Fruit fly (Drosophila melanogaster) whole organism, embryonic: ENCODE measurements around the gene CG14352.

Source experiments
- ATbp ChIP-seq: fragments of 200-800 bp; sonication (Bioruptor generic); optimal IDR thresholded peaks from 2 replicates; lab custom pipeline; 2017; ENCODE audit warnings: missing biosample characterization, mild to moderate bottlenecking, missing genetic modification characterization, missing genetic modification reagents
- Atf6 ChIP-seq: fragments of 200-800 bp; sonication (Bioruptor generic); IDR thresholded peaks from 2 replicates; pipeline ENCODE4 v1.3.6; 2022; ENCODE audit warnings: missing biosample characterization, missing genetic modification characterization
- Blimp-1 ChIP-seq: fragments of 200-800 bp; sonication (Bioruptor generic); optimal IDR thresholded peaks from 3 replicates; lab custom pipeline; 2018; ENCODE audit warnings: missing biosample characterization, missing genetic modification characterization, mild to moderate bottlenecking, moderate library complexity, missing genetic modification reagents
- CG11085 ChIP-seq: fragments of 200-800 bp; sonication (Bioruptor generic); IDR thresholded peaks from 2 replicates; pipeline ENCODE4 v1.3.6; 2022; ENCODE audit warnings: missing biosample characterization, missing genetic modification characterization
- CG13123 ChIP-seq: fragments of 200-800 bp; sonication (Bioruptor generic); optimal IDR thresholded peaks from 2 replicates; lab custom pipeline; 2016; ENCODE audit warnings: missing biosample characterization, missing genetic modification characterization
- CG1529 ChIP-seq: fragments of 200-800 bp; sonication (Bioruptor generic); optimal IDR thresholded peaks from 3 replicates; lab custom pipeline; 2018; ENCODE audit warnings: missing biosample characterization, missing genetic modification characterization
- CG16815 ChIP-seq: fragments of 200-800 bp; sonication (Bioruptor generic); optimal IDR thresholded peaks from 3 replicates; lab custom pipeline; 2017; ENCODE audit warnings: missing biosample characterization, mild to moderate bottlenecking, missing genetic modification characterization
- CG17359 ChIP-seq: fragments of 200-800 bp; sonication (Bioruptor generic); optimal IDR thresholded peaks from 3 replicates; lab custom pipeline; 2018; ENCODE audit warnings: missing biosample characterization, mild to moderate bottlenecking, missing genetic modification characterization, moderate library complexity
- CG18476 ChIP-seq: fragments of 200-800 bp; sonication (Bioruptor generic); optimal IDR thresholded peaks from 2 replicates; lab custom pipeline; 2016; ENCODE audit warnings: missing biosample characterization, mild to moderate bottlenecking, missing genetic modification characterization
- CG2129 ChIP-seq: fragments of 200-800 bp; sonication (Bioruptor generic); IDR thresholded peaks from 2 replicates; pipeline ENCODE4 v1.3.6; 2022; ENCODE audit warnings: missing biosample characterization, missing genetic modification characterization; ENCODE audit not compliant: partially characterized antibody
- CG30020 ChIP-seq: fragments of 200-800 bp; optimal IDR thresholded peaks from 2 replicates; lab custom pipeline; 2019; ENCODE audit warnings: missing biosample characterization, mild to moderate bottlenecking, missing genetic modification characterization, moderate library complexity
- CG33213 ChIP-seq: fragments of 200-800 bp; sonication (Bioruptor generic); optimal IDR thresholded peaks from 3 replicates; lab custom pipeline; 2016; ENCODE audit warnings: missing biosample characterization, missing genetic modification characterization
- CG4617 ChIP-seq: fragments of 200-800 bp; sonication (Bioruptor generic); optimal IDR thresholded peaks from 3 replicates; lab custom pipeline; 2016; ENCODE audit warnings: missing biosample characterization, missing genetic modification characterization, borderline replicate concordance
- CG7271 ChIP-seq: fragments of 200-800 bp; sonication (Bioruptor generic); optimal IDR thresholded peaks from 2 replicates; lab custom pipeline; 2018; ENCODE audit warnings: missing biosample characterization, mild to moderate bottlenecking, missing genetic modification characterization, moderate library complexity
- CG7963 ChIP-seq: fragments of 200-800 bp; sonication (Bioruptor generic); IDR thresholded peaks from 3 replicates; pipeline ENCODE4 v1.3.6; 2022; ENCODE audit warnings: missing biosample characterization, missing genetic modification characterization; ENCODE audit not compliant: partially characterized antibody
- CG8478 ChIP-seq: fragments of >200 bp; optimal IDR thresholded peaks from 2 replicates; lab custom pipeline; 2018
- CG9817 ChIP-seq: fragments of 200-800 bp; sonication (Bioruptor generic); optimal IDR thresholded peaks from 2 replicates; lab custom pipeline; 2018; ENCODE audit warnings: missing biosample characterization, mild to moderate bottlenecking, missing genetic modification characterization, moderate library complexity
- D19A ChIP-seq: fragments of 200-800 bp; optimal IDR thresholded peaks from 3 replicates; lab custom pipeline; 2019; ENCODE audit warnings: missing biosample characterization, mild to moderate bottlenecking, missing genetic modification characterization, moderate library complexity
- ERR ChIP-seq: fragments of 200-800 bp; sonication (Bioruptor generic); optimal IDR thresholded peaks from 2 replicates; lab custom pipeline; 2016; ENCODE audit warnings: missing biosample characterization, missing genetic modification characterization
- Elba2 ChIP-seq: fragments of 200-800 bp; sonication (Bioruptor generic); optimal IDR thresholded peaks from 3 replicates; lab custom pipeline; 2016; ENCODE audit warnings: missing biosample characterization, missing genetic modification characterization
- H2.0 ChIP-seq: fragments of 200-800 bp; sonication (Bioruptor generic); IDR thresholded peaks from 2 replicates; pipeline ENCODE4 v1.3.6; 2022; ENCODE audit warnings: missing biosample characterization, missing genetic modification characterization
- Lpt ChIP-seq: fragments of >200 bp; optimal IDR thresholded peaks from 2 replicates; lab custom pipeline; 2018; ENCODE audit warnings: missing biosample characterization, missing genetic modification characterization
- NC2β ChIP-seq: fragments of 200-800 bp; sonication (Bioruptor generic); optimal IDR thresholded peaks from 2 replicates; lab custom pipeline; 2016; ENCODE audit warnings: missing biosample characterization, missing genetic modification characterization
- Side ChIP-seq: fragments of 200-800 bp; sonication (Bioruptor generic); optimal IDR thresholded peaks from 2 replicates; lab custom pipeline; 2016; ENCODE audit warnings: missing biosample characterization, missing genetic modification characterization
- Ssrp ChIP-seq: fragments of 200-800 bp; sonication (Bioruptor generic); optimal IDR thresholded peaks from 2 replicates; lab custom pipeline; 2018; ENCODE audit warnings: missing biosample characterization, mild to moderate bottlenecking, missing genetic modification characterization, moderate library complexity
- ac ChIP-seq: fragments of 200-800 bp; sonication (Bioruptor generic); optimal IDR thresholded peaks from 3 replicates; lab custom pipeline; 2017; ENCODE audit warnings: missing biosample characterization, mild to moderate bottlenecking, missing genetic modification characterization
- ara ChIP-seq: fragments of 200-800 bp; sonication (Bioruptor generic); IDR thresholded peaks from 2 replicates; pipeline ENCODE4 v1.3.6; 2022; ENCODE audit warnings: missing biosample characterization, missing genetic modification characterization
- bowl ChIP-seq: fragments of 200-800 bp; sonication (Bioruptor generic); IDR thresholded peaks from 2 replicates; pipeline ENCODE4 v1.3.6; 2022; ENCODE audit warnings: missing biosample characterization, missing genetic modification characterization
- bsh ChIP-seq, 2 experiments: fragments of 200-800 bp; sonication (Bioruptor generic); optimal IDR thresholded peaks; 2 replicates each; lab custom pipeline; 2017 to 2018; ENCODE audit warnings: mild to moderate bottlenecking in 2 of 2, missing biosample characterization in 2 of 2, missing genetic modification characterization in 2 of 2, moderate library complexity in 1 of 2
- corto ChIP-seq: fragments of 200-800 bp; sonication (Bioruptor generic); optimal IDR thresholded peaks from 2 replicates; lab custom pipeline; 2016; ENCODE audit warnings: missing biosample characterization, mild to moderate bottlenecking, missing genetic modification characterization, moderate library complexity
- disco-r ChIP-seq: fragments of 200-800 bp; sonication (Bioruptor generic); optimal IDR thresholded peaks from 2 replicates; lab custom pipeline; 2016; ENCODE audit warnings: missing biosample characterization, missing genetic modification characterization
- dm ChIP-seq: fragments of 200-800 bp; sonication (Bioruptor generic); optimal IDR thresholded peaks from 3 replicates; lab custom pipeline; 2016; ENCODE audit warnings: missing biosample characterization, missing genetic modification characterization
- her ChIP-seq: fragments of 200-800 bp; sonication (Bioruptor generic); optimal IDR thresholded peaks from 2 replicates; lab custom pipeline; 2016; ENCODE audit warnings: missing biosample characterization, missing genetic modification characterization
- jigr1 ChIP-seq: fragments of 200-800 bp; sonication (Bioruptor generic); IDR thresholded peaks from 3 replicates; pipeline ENCODE4 v1.3.6; 2022; ENCODE audit warnings: missing biosample characterization, missing genetic modification characterization
- nau ChIP-seq: fragments of 200-800 bp; sonication (Bioruptor generic); optimal IDR thresholded peaks from 3 replicates; lab custom pipeline; 2017; ENCODE audit warnings: missing biosample characterization, mild to moderate bottlenecking, missing genetic modification characterization, missing genetic modification reagents
- onecut ChIP-seq: fragments of 200-800 bp; sonication (Bioruptor generic); IDR thresholded peaks from 2 replicates; pipeline ENCODE4 v1.3.6; 2022; ENCODE audit warnings: missing biosample characterization, missing genetic modification characterization
- org-1 ChIP-seq: fragments of 200-800 bp; sonication (Bioruptor generic); optimal IDR thresholded peaks from 2 replicates; lab custom pipeline; 2017; ENCODE audit warnings: missing biosample characterization, missing genetic modification characterization
- pfk ChIP-seq: fragments of 200-800 bp; sonication (Bioruptor generic); optimal IDR thresholded peaks from 2 replicates; lab custom pipeline; 2018; ENCODE audit warnings: missing biosample characterization, mild to moderate bottlenecking, missing genetic modification characterization, moderate library complexity
- pho ChIP-seq: fragments of 200-800 bp; sonication (Bioruptor generic); optimal IDR thresholded peaks from 2 replicates; lab custom pipeline; 2016; ENCODE audit warnings: missing biosample characterization, missing genetic modification characterization
- pnt ChIP-seq: fragments of 200-800 bp; sonication (Bioruptor generic); optimal IDR thresholded peaks from 3 replicates; lab custom pipeline; 2016; ENCODE audit warnings: missing biosample characterization, missing genetic modification characterization
- pros ChIP-seq: fragments of 200-800 bp; sonication (Bioruptor generic); optimal IDR thresholded peaks from 3 replicates; lab custom pipeline; 2019; ENCODE audit warnings: missing biosample characterization, mild to moderate bottlenecking, missing genetic modification characterization, moderate library complexity
- sd ChIP-seq: fragments of 200-800 bp; sonication (Bioruptor generic); optimal IDR thresholded peaks from 3 replicates; lab custom pipeline; 2018; ENCODE audit warnings: missing biosample characterization, mild to moderate bottlenecking, missing genetic modification characterization, moderate library complexity
- sens ChIP-seq: fragments of 200-800 bp; sonication (Bioruptor generic); peaks from one replicate; lab custom pipeline; 2016; ENCODE audit warnings: missing biosample characterization, missing genetic modification characterization
- sna ChIP-seq: fragments of 200-800 bp; sonication (Bioruptor generic); IDR thresholded peaks from 2 replicates; pipeline ENCODE4 v1.3.6; 2022; ENCODE audit warnings: missing biosample characterization, missing genetic modification characterization; ENCODE audit not compliant: partially characterized antibody
- sob ChIP-seq: fragments of 200-800 bp; sonication (Bioruptor generic); IDR thresholded peaks from 2 replicates; pipeline ENCODE4 v1.3.6; 2022; ENCODE audit warnings: missing biosample characterization, missing genetic modification characterization
- stc ChIP-seq: fragments of 200-800 bp; sonication (Bioruptor generic); IDR thresholded peaks from 2 replicates; pipeline ENCODE4 v1.3.6; 2022; ENCODE audit warnings: missing biosample characterization, missing genetic modification characterization
- tll ChIP-seq, 2 experiments: fragments of 200-800 bp in 1 of 2; fragments of >200 bp in 1 of 2; sonication (Bioruptor generic) in 1 of 2; optimal IDR thresholded peaks; 2 replicates each; lab custom pipeline; 2017 to 2019; ENCODE audit warnings: missing biosample characterization in 2 of 2, missing genetic modification characterization in 2 of 2, mild to moderate bottlenecking in 1 of 2, moderate library complexity in 1 of 2
- trem ChIP-seq: fragments of 200-800 bp; optimal IDR thresholded peaks from 3 replicates; lab custom pipeline; 2019; ENCODE audit warnings: missing biosample characterization, mild to moderate bottlenecking, missing genetic modification characterization, moderate library complexity
- trh ChIP-seq: fragments of 200-800 bp; sonication (Bioruptor generic); optimal IDR thresholded peaks from 2 replicates; lab custom pipeline; 2016; ENCODE audit warnings: missing biosample characterization, missing genetic modification characterization
- tx ChIP-seq: fragments of 200-800 bp; sonication (Bioruptor generic); optimal IDR thresholded peaks from 2 replicates; lab custom pipeline; 2016; ENCODE audit warnings: missing biosample characterization, missing genetic modification characterization
- zfh2 ChIP-seq: fragments of 200-800 bp; sonication (Bioruptor generic); optimal IDR thresholded peaks from 2 replicates; lab custom pipeline; 2016; ENCODE audit warnings: missing biosample characterization, missing genetic modification characterization

CG14352 gene

DNA sequence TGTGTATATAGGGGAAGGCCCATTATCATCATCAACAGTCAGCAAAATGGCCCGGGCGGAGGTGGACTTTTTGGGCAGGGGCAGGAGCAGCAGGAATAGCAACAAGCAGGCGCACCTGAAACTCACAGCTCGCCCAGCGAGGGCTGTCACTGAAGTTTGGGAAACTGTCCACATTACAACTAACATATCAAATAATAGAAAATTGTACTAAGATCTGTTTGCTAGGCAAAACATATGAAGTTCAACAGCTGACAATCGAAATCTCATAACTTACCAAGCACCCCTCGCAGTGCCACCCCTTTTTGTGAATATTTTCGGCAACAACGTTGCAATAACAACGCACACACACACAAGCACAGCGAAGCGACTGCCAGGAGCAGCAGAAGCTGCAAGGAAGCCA lies 13.5 kb downstream of the CG14352 start (continued):
- TF ChIP-seq sd (tag; lab: Kevin White, UChicago), result peak; percentile 43
- peak; percentile 77 for TF ChIP-seq CG17359 (tag; lab: Kevin White, UChicago)
- TF ChIP-seq pfk (GFP tag; lab: Kevin White, UChicago), result no peak
- peak; percentile 1 for TF ChIP-seq dm (GFP tag; lab: Kevin White, UChicago)
- TF ChIP-seq Elba2, result no peak
- no peak for TF ChIP-seq CG13123 (GFP tag; lab: Kevin White, UChicago)
- TF ChIP-seq pros (GFP tag; lab: Kevin White, UChicago), result no peak
- no peak; the same call in 1 of the 2 replicates for TF ChIP-seq onecut (GFP tag; lab: Robert Waterston, UW)
- TF ChIP-seq H2.0 (GFP tag; lab: Robert Waterston, UW), result peak; percentile 85
- TF ChIP-seq pnt (GFP tag; lab: Kevin White, UChicago), result peak; percentile 73
- TF ChIP-seq tll (GFP tag; optimal IDR thresholded peaks at IDR 0.05; lab: Kevin White, UChicago), result no peak
- peak; percentile 78 for TF ChIP-seq her (GFP tag; lab: Kevin White, UChicago)
- 0 out of 2 replicates have a peak, but pooled peaks have one; percentile 56 for TF ChIP-seq bowl (GFP tag; lab: Robert Waterston, UW)
- TF ChIP-seq ATbp (GFP tag; lab: Kevin White, UChicago), result peak; percentile 78
- no peak for TF ChIP-seq CG30020 (tag; lab: Kevin White, UChicago)
- TF ChIP-seq bsh (GFP tag; optimal IDR thresholded peaks at IDR 0.05; lab: Kevin White, UChicago), result peak in 1 of 2 experiments; percentile 58
- TF ChIP-seq tx (GFP tag; lab: Kevin White, UChicago), result peak; percentile 57
- TF ChIP-seq ERR (GFP tag; lab: Kevin White, UChicago), result peak; percentile 75
- peak; percentile 40 for TF ChIP-seq CG16815 (GFP tag; lab: Kevin White, UChicago)
- peak; percentile 47 for TF ChIP-seq D19A
- peak; percentile 47 for TF ChIP-seq disco-r (GFP tag; lab: Kevin White, UChicago)
- TF ChIP-seq nau (GFP tag; lab: Kevin White, UChicago), result peak; percentile 44
- TF ChIP-seq CG8478, result no peak
- no peak for TF ChIP-seq CG7963 (GFP tag; lab: Robert Waterston, UW)
- TF ChIP-seq Ssrp (tag; lab: Kevin White, UChicago), result peak; percentile 57
- TF ChIP-seq corto (GFP tag; lab: Kevin White, UChicago), result no peak
- peak; percentile 70 for TF ChIP-seq jigr1 (GFP tag; lab: Robert Waterston, UW)
- peak; percentile 45 for TF ChIP-seq CG33213 (GFP tag; lab: Kevin White, UChicago)
- peak; percentile 87 for TF ChIP-seq Atf6 (GFP tag; lab: Robert Waterston, UW)
- no peak for TF ChIP-seq trem
- peak; percentile 74 for TF ChIP-seq stc (GFP tag; lab: Robert Waterston, UW)
- TF ChIP-seq CG2129 (GFP tag; lab: Robert Waterston, UW), result no peak
- peak; percentile 18 for TF ChIP-seq CG4617 (GFP tag; lab: Kevin White, UChicago)
- TF ChIP-seq sob, result peak; percentile 91
- peak; percentile 78 for TF ChIP-seq org-1 (GFP tag; lab: Kevin White, UChicago)
- TF ChIP-seq CG7271 (tag; lab: Kevin White, UChicago), result no peak
- TF ChIP-seq CG9817 (tag; lab: Kevin White, UChicago), result peak; percentile 69
- no peak for TF ChIP-seq sna (GFP tag; lab: Robert Waterston, UW)
- peak; percentile 57 for TF ChIP-seq Blimp-1 (GFP tag; lab: Kevin White, UChicago)
- peak; percentile 93 for TF ChIP-seq CG18476 (GFP tag; lab: Kevin White, UChicago)
- TF ChIP-seq trh, result no peak
- peak; percentile 75 for TF ChIP-seq zfh2 (GFP tag; lab: Kevin White, UChicago)
- peak; percentile 70; the same call in 1 of the 2 replicates for TF ChIP-seq ara (GFP tag; lab: Robert Waterston, UW)
- peak; percentile 59 for TF ChIP-seq pho
- peak; percentile 86 for TF ChIP-seq CG11085 (GFP tag; lab: Robert Waterston, UW)
- TF ChIP-seq CG1529 (GFP tag; lab: Kevin White, UChicago), result peak; percentile 48
- peak; percentile 86 for TF ChIP-seq sens (GFP tag; lab: Kevin White, UChicago)
- TF ChIP-seq Lpt (GFP tag; lab: Kevin White, UChicago), result no peak
- TF ChIP-seq ac (GFP tag; lab: Kevin White, UChicago), result no peak
- peak; percentile 25 for TF ChIP-seq NC2β
- TF ChIP-seq Side (GFP tag; lab: Kevin White, UChicago), result peak; percentile 54
